Fruit fly (Drosophila melanogaster) whole organism, embryonic: ENCODE measurements around the gene Paf-AHalpha.

Source experiments
- Ada2b ChIP-seq: fragments of 200-800 bp; sonication (Bioruptor generic); IDR thresholded peaks from 2 replicates; pipeline ENCODE4 v1.3.6; 2022; ENCODE audit warnings: missing biosample characterization, missing genetic modification characterization
- Aef1 ChIP-seq: fragments of 200-800 bp; sonication (Bioruptor generic); IDR thresholded peaks from 3 replicates; pipeline ENCODE4 v1.3.6; 2022; ENCODE audit warnings: missing biosample characterization, missing genetic modification characterization
- Atf-2 ChIP-seq: fragments of 200-800 bp; sonication (Bioruptor generic); optimal IDR thresholded peaks from 2 replicates; lab custom pipeline; 2016; ENCODE audit warnings: missing biosample characterization, missing genetic modification characterization
- CG10267 ChIP-seq: fragments of 200-800 bp; sonication (Bioruptor generic); optimal IDR thresholded peaks from 2 replicates; lab custom pipeline; 2018; ENCODE audit warnings: missing biosample characterization, mild to moderate bottlenecking, missing genetic modification characterization, moderate library complexity
- CG10431 ChIP-seq: fragments of 200-800 bp; sonication (Bioruptor generic); optimal IDR thresholded peaks from 3 replicates; lab custom pipeline; 2018; ENCODE audit warnings: missing biosample characterization, mild to moderate bottlenecking, missing genetic modification characterization
- CG11456 ChIP-seq: fragments of 200-800 bp; sonication (Bioruptor generic); IDR thresholded peaks from 3 replicates; pipeline ENCODE4 v1.3.6; 2022; ENCODE audit warnings: missing biosample characterization, missing genetic modification characterization
- CG11504 ChIP-seq: fragments of 200-800 bp; sonication (Bioruptor generic); optimal IDR thresholded peaks from 3 replicates; lab custom pipeline; 2019; ENCODE audit warnings: missing biosample characterization, mild to moderate bottlenecking, missing genetic modification characterization, moderate library complexity
- CG12659 ChIP-seq: fragments of 200-800 bp; sonication (Bioruptor generic); optimal IDR thresholded peaks from 3 replicates; lab custom pipeline; 2017; ENCODE audit warnings: mild to moderate bottlenecking, missing biosample characterization, missing genetic modification reagents, missing genetic modification characterization
- CG13424 ChIP-seq: fragments of 200-800 bp; sonication (Bioruptor generic); optimal IDR thresholded peaks from 2 replicates; lab custom pipeline; 2019; ENCODE audit warnings: missing biosample characterization, mild to moderate bottlenecking, missing genetic modification characterization, moderate library complexity
- CG13624 ChIP-seq: fragments of 200-800 bp; sonication (Bioruptor generic); optimal IDR thresholded peaks from 2 replicates; lab custom pipeline; 2016; ENCODE audit warnings: missing biosample characterization, missing genetic modification characterization
- CG14014 ChIP-seq: fragments of 200-800 bp; sonication (Bioruptor generic); IDR thresholded peaks from 2 replicates; pipeline ENCODE4 v1.3.6; 2022; ENCODE audit warnings: missing biosample characterization, missing genetic modification characterization
- CG14667 ChIP-seq: fragments of 200-800 bp; sonication (Bioruptor generic); IDR thresholded peaks from 2 replicates; pipeline ENCODE4 v1.3.6; 2022; ENCODE audit warnings: missing biosample characterization, missing genetic modification characterization
- CG15696 ChIP-seq: fragments of 200-800 bp; sonication (Bioruptor generic); optimal IDR thresholded peaks from 2 replicates; lab custom pipeline; 2019; ENCODE audit warnings: missing biosample characterization, mild to moderate bottlenecking, missing genetic modification characterization, moderate library complexity
- CG17912 ChIP-seq: fragments of 200-800 bp; sonication (Bioruptor generic); optimal IDR thresholded peaks from 2 replicates; lab custom pipeline; 2018; ENCODE audit warnings: missing biosample characterization, mild to moderate bottlenecking, missing genetic modification characterization
- CG1832 ChIP-seq: fragments of 200-800 bp; sonication (Bioruptor generic); optimal IDR thresholded peaks from 2 replicates; lab custom pipeline; 2017; ENCODE audit warnings: missing biosample characterization, mild to moderate bottlenecking, missing genetic modification characterization, inconsistent platforms
- CG2120 ChIP-seq: fragments of 200-800 bp; sonication (Bioruptor generic); optimal IDR thresholded peaks from 3 replicates; lab custom pipeline; 2016; ENCODE audit warnings: missing biosample characterization, missing genetic modification characterization
- CG2678 ChIP-seq: fragments of 200-800 bp; sonication (Bioruptor generic); optimal IDR thresholded peaks from 3 replicates; lab custom pipeline; 2019; ENCODE audit warnings: missing biosample characterization, mild to moderate bottlenecking, missing genetic modification characterization, moderate library complexity
- CG30020 ChIP-seq: fragments of 200-800 bp; optimal IDR thresholded peaks from 2 replicates; lab custom pipeline; 2019; ENCODE audit warnings: missing biosample characterization, mild to moderate bottlenecking, missing genetic modification characterization, moderate library complexity
- CG31224 ChIP-seq: fragments of 200-800 bp; sonication (Bioruptor generic); IDR thresholded peaks from 2 replicates; pipeline ENCODE4 v1.3.6; 2022; ENCODE audit warnings: missing biosample characterization, missing genetic modification characterization
- CG3281 ChIP-seq: fragments of 200-800 bp; sonication (Bioruptor generic); optimal IDR thresholded peaks from 3 replicates; lab custom pipeline; 2017; ENCODE audit warnings: missing biosample characterization, mild to moderate bottlenecking, missing genetic modification characterization
- CG4360 ChIP-seq: fragments of 200-800 bp; sonication (Bioruptor generic); IDR thresholded peaks from 2 replicates; pipeline ENCODE4 v1.3.6; 2022; ENCODE audit warnings: missing biosample characterization, missing genetic modification characterization
- CG4730 ChIP-seq: fragments of 200-800 bp; sonication (Bioruptor generic); IDR thresholded peaks from 2 replicates; pipeline ENCODE4 v1.3.6; 2022; ENCODE audit warnings: missing biosample characterization, missing genetic modification characterization
- CG9437 ChIP-seq: fragments of 200-800 bp; sonication (Bioruptor generic); optimal IDR thresholded peaks from 2 replicates; lab custom pipeline; 2018; ENCODE audit warnings: missing biosample characterization, mild to moderate bottlenecking, missing genetic modification characterization
- CG9609 ChIP-seq: fragments of 200-800 bp; sonication (Bioruptor generic); optimal IDR thresholded peaks from 3 replicates; lab custom pipeline; 2016; ENCODE audit warnings: missing biosample characterization, missing genetic modification characterization
- D ChIP-seq, 2 experiments: fragments of 200-800 bp in 1 of 2; fragments of >200 bp in 1 of 2; sonication (Bioruptor generic) in 1 of 2; optimal IDR thresholded peaks; 2 replicates in 1 of 2; 3 replicates in 1 of 2; lab custom pipeline; 2017; ENCODE audit warnings: mild to moderate bottlenecking in 1 of 2, missing biosample characterization in 1 of 2, missing genetic modification characterization in 1 of 2, missing genetic modification reagents in 1 of 2
- Dbx ChIP-seq: fragments of 200-800 bp; sonication (Bioruptor generic); IDR thresholded peaks from 3 replicates; pipeline ENCODE4 v1.3.6; 2022; ENCODE audit warnings: missing biosample characterization, missing genetic modification characterization
- Deaf1 ChIP-seq: fragments of 200-800 bp; optimal IDR thresholded peaks from 3 replicates; lab custom pipeline; 2019; ENCODE audit warnings: missing biosample characterization, mild to moderate bottlenecking, missing genetic modification characterization, moderate library complexity
- Dfd ChIP-seq, 2 experiments: fragments of >200 bp; optimal IDR thresholded peaks; 2 replicates each; lab custom pipeline; 2017; ENCODE audit warnings: missing biosample characterization in 2 of 2, missing genetic modification characterization in 2 of 2
- Fer3 ChIP-seq: fragments of 200-800 bp; sonication (Bioruptor generic); optimal IDR thresholded peaks from 2 replicates; lab custom pipeline; 2018; ENCODE audit warnings: missing biosample characterization, mild to moderate bottlenecking, missing genetic modification characterization, moderate library complexity
- HLH3B ChIP-seq: fragments of 200-800 bp; sonication (Bioruptor generic); IDR thresholded peaks from 2 replicates; pipeline ENCODE4 v1.3.6; 2022; ENCODE audit warnings: missing biosample characterization, missing genetic modification characterization
- Lpt ChIP-seq: fragments of >200 bp; optimal IDR thresholded peaks from 2 replicates; lab custom pipeline; 2018; ENCODE audit warnings: missing biosample characterization, missing genetic modification characterization
- Mes4 ChIP-seq: fragments of 200-800 bp; sonication (Bioruptor generic); optimal IDR thresholded peaks from 2 replicates; lab custom pipeline; 2016; ENCODE audit warnings: missing biosample characterization, missing genetic modification characterization
- NFAT ChIP-seq: fragments of 200-800 bp; sonication (Bioruptor generic); IDR thresholded peaks from 2 replicates; pipeline ENCODE4 v1.3.6; 2022; ENCODE audit warnings: missing biosample characterization, missing genetic modification characterization
- Nf-YC ChIP-seq: fragments of 200-800 bp; optimal IDR thresholded peaks from 3 replicates; lab custom pipeline; 2019; ENCODE audit warnings: missing biosample characterization, mild to moderate bottlenecking, missing genetic modification characterization, moderate library complexity
- Scr ChIP-seq: fragments of 200-800 bp; sonication (Bioruptor generic); IDR thresholded peaks from 2 replicates; pipeline ENCODE4 v1.3.6; 2022; ENCODE audit warnings: missing biosample characterization, missing genetic modification characterization; ENCODE audit not compliant: partially characterized antibody
- Trl ChIP-seq, 3 experiments: fragments of >200 bp in 2 of 3; fragments of 200-800 bp in 1 of 3; sonication (Bioruptor generic) in 1 of 3; optimal IDR thresholded peaks; 2 replicates in 1 of 3; 3 replicates in 2 of 3; lab custom pipeline; 2016 to 2017; ENCODE audit warnings: missing biosample characterization in 1 of 3, missing genetic modification characterization in 1 of 3
- ap ChIP-seq: fragments of 200-800 bp; sonication (Bioruptor generic); IDR thresholded peaks from 2 replicates; pipeline ENCODE4 v1.3.6; 2022; ENCODE audit warnings: missing biosample characterization, missing genetic modification characterization
- ato ChIP-seq: fragments of 200-800 bp; sonication (Bioruptor generic); IDR thresholded peaks from 2 replicates; pipeline ENCODE4 v1.3.6; 2022; ENCODE audit warnings: missing biosample characterization, missing genetic modification characterization; ENCODE audit not compliant: partially characterized antibody
- chn ChIP-seq: fragments of 200-800 bp; sonication (Bioruptor generic); optimal IDR thresholded peaks from 2 replicates; lab custom pipeline; 2016; ENCODE audit warnings: missing biosample characterization, missing genetic modification characterization
- crc ChIP-seq: fragments of 200-800 bp; sonication (Bioruptor generic); optimal IDR thresholded peaks from 2 replicates; lab custom pipeline; 2016; ENCODE audit warnings: missing biosample characterization, missing genetic modification characterization
- fd64A ChIP-seq: fragments of 200-800 bp; sonication (Bioruptor generic); optimal IDR thresholded peaks from 3 replicates; lab custom pipeline; 2018; ENCODE audit warnings: missing biosample characterization, mild to moderate bottlenecking, missing genetic modification characterization
- gfzf ChIP-seq: fragments of 200-800 bp; sonication (Bioruptor generic); optimal IDR thresholded peaks from 2 replicates; lab custom pipeline; 2016; ENCODE audit warnings: missing biosample characterization, mild to moderate bottlenecking, missing genetic modification characterization, moderate library complexity
- gt ChIP-seq: fragments of 200-800 bp; sonication (Bioruptor generic); IDR thresholded peaks from 2 replicates; pipeline ENCODE4 v1.3.6; 2022; ENCODE audit warnings: missing biosample characterization, missing genetic modification characterization
- maf-S ChIP-seq: fragments of 200-800 bp; sonication (Bioruptor generic); optimal IDR thresholded peaks from 2 replicates; lab custom pipeline; 2016; ENCODE audit warnings: missing biosample characterization, missing genetic modification characterization
- mld ChIP-seq: fragments of 200-800 bp; sonication (Bioruptor generic); IDR thresholded peaks from 3 replicates; pipeline ENCODE4 v1.3.6; 2022; ENCODE audit warnings: missing biosample characterization, missing genetic modification characterization; ENCODE audit not compliant: partially characterized antibody
- nerfin-1 ChIP-seq: fragments of 200-800 bp; sonication (Bioruptor generic); optimal IDR thresholded peaks from 3 replicates; lab custom pipeline; 2019; ENCODE audit warnings: missing biosample characterization, mild to moderate bottlenecking, missing genetic modification characterization, moderate library complexity
- row ChIP-seq: fragments of 200-800 bp; sonication (Bioruptor generic); IDR thresholded peaks from 3 replicates; pipeline ENCODE4 v1.3.6; 2022; ENCODE audit warnings: missing biosample characterization, missing genetic modification characterization
- sim ChIP-seq: fragments of 200-800 bp; sonication (Bioruptor generic); IDR thresholded peaks from 2 replicates; pipeline ENCODE4 v1.3.6; 2022; ENCODE audit warnings: missing biosample characterization, missing genetic modification characterization
- slp2 ChIP-seq: fragments of 200-800 bp; sonication (Bioruptor generic); optimal IDR thresholded peaks from 2 replicates; lab custom pipeline; 2016; ENCODE audit warnings: missing biosample characterization, missing genetic modification characterization
- vvl ChIP-seq: fragments of 200-800 bp; sonication (Bioruptor generic); IDR thresholded peaks from 2 replicates; pipeline ENCODE4 v1.3.6; 2022; ENCODE audit warnings: missing biosample characterization, missing genetic modification characterization

Gene Paf-AHalpha

DNA sequence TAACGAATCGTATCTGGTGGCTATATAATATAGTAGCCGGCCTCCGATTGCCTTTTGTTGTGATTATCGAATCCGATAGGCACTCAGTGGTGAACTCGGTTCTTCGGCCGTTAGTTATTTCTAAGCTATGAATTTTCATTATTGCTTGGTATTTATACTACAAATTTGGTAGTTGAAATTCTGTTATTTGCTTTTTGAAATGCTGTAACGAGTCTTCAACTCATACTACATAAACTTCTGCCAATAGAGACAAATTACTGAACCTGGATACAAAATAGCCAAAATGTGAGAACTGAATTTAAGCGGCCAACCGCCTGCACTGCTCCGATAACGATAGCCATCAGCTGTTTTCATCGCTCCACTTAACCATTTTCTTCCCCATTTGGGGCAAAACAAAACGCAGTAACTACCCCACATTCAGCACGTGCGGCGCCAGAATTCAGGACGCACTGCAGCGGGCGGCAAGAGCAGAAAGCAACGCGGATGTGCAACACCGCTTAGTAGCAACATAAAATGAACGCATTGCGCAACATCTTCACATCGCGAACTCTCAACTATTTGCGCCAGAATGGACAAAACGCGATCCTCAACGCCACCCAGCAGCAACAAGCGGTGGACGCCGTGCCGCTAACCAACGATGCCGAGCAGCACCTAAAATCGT, 46.4 kb downstream of the Paf-AHalpha start, which contains the start of the genes CG11679 and CG8206 (continued):
- TF ChIP-seq CG10431 (GFP tag; lab: Kevin White, UChicago) (no peak), CG3281 (GFP tag; lab: Kevin White, UChicago) (peak; percentile 15), mld (no peak), slp2 (no peak), fd64A (GFP tag; lab: Kevin White, UChicago) (no peak), nerfin-1 (tag; lab: Kevin White, UChicago) (peak; percentile 8), CG30020 (tag; lab: Kevin White, UChicago) (peak; percentile 31), CG2678 (tag; lab: Kevin White, UChicago) (peak; percentile 60), CG4730 (no peak), CG11456 (GFP tag; lab: Robert Waterston, UW) (no peak), CG13624 (GFP tag; lab: Kevin White, UChicago) (peak; percentile 43), Dbx (GFP tag; lab: Robert Waterston, UW) (no peak), D (optimal IDR thresholded peaks at IDR 0.05; lab: Kevin White, UChicago) (no peak), D (GFP tag; optimal IDR thresholded peaks at IDR 0.05; lab: Kevin White, UChicago) (no peak), CG14014 (peak; percentile 26; the same call in 1 of the 2 replicates), sim (GFP tag; lab: Robert Waterston, UW) (no peak), CG13424 (tag; lab: Kevin White, UChicago) (peak; percentile 56), Deaf1 (tag; lab: Kevin White, UChicago) (no peak), Aef1 (GFP tag; lab: Robert Waterston, UW) (peak; percentile 26; the same call in 1 of the 3 replicates), CG9609 (GFP tag; lab: Kevin White, UChicago) (peak; percentile 37), CG1832 (no peak), CG17912 (GFP tag; lab: Kevin White, UChicago) (peak; percentile 9), CG15696 (tag; lab: Kevin White, UChicago) (peak; percentile 1), ato (GFP tag; lab: Robert Waterston, UW) (no peak), CG10267 (tag; lab: Kevin White, UChicago) (peak; percentile 22), CG4360 (GFP tag; lab: Robert Waterston, UW) (no peak), Trl (optimal IDR thresholded peaks at IDR 0.05; lab: Kevin White, UChicago) (no peak), Trl (GFP tag; optimal IDR thresholded peaks at IDR 0.05; lab: Kevin White, UChicago) (peak; percentile 23), Lpt (no peak), CG12659 (GFP tag; lab: Kevin White, UChicago) (peak; percentile 2), row (peak; percentile 89), gfzf (GFP tag; lab: Kevin White, UChicago) (no peak), vvl (GFP tag; lab: Robert Waterston, UW) (no peak), Atf-2 (GFP tag; lab: Kevin White, UChicago) (peak; percentile 31), CG9437 (GFP tag; lab: Kevin White, UChicago) (no peak), Ada2b (GFP tag; lab: Robert Waterston, UW) (no peak), chn (GFP tag; lab: Kevin White, UChicago) (no peak), Fer3 (tag; lab: Kevin White, UChicago) (peak; percentile 3), crc (GFP tag; lab: Kevin White, UChicago) (no peak), CG14667 (no peak), CG11504 (tag; lab: Kevin White, UChicago) (no peak), Dfd (GFP tag; optimal IDR thresholded peaks at IDR 0.05; lab: Kevin White, UChicago) (no peak), NFAT (GFP tag; lab: Robert Waterston, UW) (no peak), gt (GFP tag; lab: Robert Waterston, UW) (no peak), HLH3B (0 out of 2 replicates have a peak, but pooled peaks have one; percentile 10), Nf-YC (tag; lab: Kevin White, UChicago) (peak; percentile 42), ap (no peak), maf-S (GFP tag; lab: Kevin White, UChicago) (no peak), Scr (peak; percentile 54), Mes4 (GFP tag; lab: Kevin White, UChicago) (no peak), CG31224 (no peak), CG2120 (GFP tag; lab: Kevin White, UChicago) (peak; percentile 66)
